Worm (Caenorhabditis elegans) whole organism, early embryonic: Measurements from ENCODE around the gene egl-45.

ENCODE experiments used
- B0310.2 ChIP-seq: sonication (generic microtip); optimal IDR thresholded peaks from 2 replicates; lab custom pipeline; 2016; ENCODE audit warnings: mild to moderate bottlenecking, missing genetic modification characterization, missing compliant biosample characterization
- F13C5.2 ChIP-seq: sonication (generic microtip); optimal IDR thresholded peaks from 2 replicates; lab custom pipeline; 2017; ENCODE audit warnings: mild to moderate bottlenecking, missing genetic modification characterization, inconsistent platforms, missing compliant biosample characterization
- aly-1 ChIP-seq: sonication (generic microtip); optimal IDR thresholded peaks from 2 replicates; lab custom pipeline; 2016; ENCODE audit warnings: missing genetic modification characterization, missing compliant biosample characterization
- ama-1 ChIP-seq: fragments of 150-350 bp; optimal IDR thresholded peaks from 2 replicates; lab custom pipeline; 2014
- ets-7 ChIP-seq: sonication (generic microtip); optimal IDR thresholded peaks from 2 replicates; lab custom pipeline; 2016; ENCODE audit warnings: missing genotype, missing genetic modification characterization, missing compliant biosample characterization
- flt-1 ChIP-seq: fragments of 200-800 bp; sonication (Bioruptor generic); IDR thresholded peaks from 2 replicates; pipeline ENCODE4 v1.3.6; 2022; ENCODE audit warnings: missing genetic modification characterization, missing compliant biosample characterization
- hmbx-1 ChIP-seq: sonication (generic microtip); optimal IDR thresholded peaks from 2 replicates; lab custom pipeline; 2016; ENCODE audit warnings: mild to moderate bottlenecking, missing genetic modification characterization, missing compliant biosample characterization
- scrt-1 ChIP-seq: fragments of 200-800 bp; sonication (Bioruptor generic); IDR thresholded peaks from 2 replicates; pipeline ENCODE4 v1.3.6; 2022; ENCODE audit warnings: missing genetic modification characterization, missing compliant biosample characterization
- tbx-37 ChIP-seq: fragments of 200-800 bp; sonication (Bioruptor generic); conservative IDR thresholded peaks from 2 replicates; pipeline ENCODE4 v1.3.6; 2022; ENCODE audit warnings: missing genetic modification reagents, missing genetic modification characterization, missing compliant biosample characterization

- no peak for TF ChIP-seq flt-1 (GFP tag; lab: Robert Waterston, UW)
- no peak for TF ChIP-seq ama-1 (lab: Kevin White, UChicago)
- TF ChIP-seq aly-1 (tag; lab: Kevin White, UChicago) = no peak
- TF ChIP-seq F13C5.2 (tag; lab: Kevin White, UChicago) = no peak
- TF ChIP-seq hmbx-1 (tag; lab: Kevin White, UChicago) = no peak
- no peak for TF ChIP-seq tbx-37 (GFP tag; lab: Robert Waterston, UW)
- no peak for TF ChIP-seq ets-7
- TF ChIP-seq scrt-1 (GFP tag; lab: Robert Waterston, UW) = no peak
- TF ChIP-seq B0310.2 (tag; lab: Kevin White, UChicago) = no peak
Measured at ce11 chrIII:7809033-7809432, 19.4 kb downstream of the egl-45 start.
